Worm (Caenorhabditis elegans) whole organism, young adult: ENCODE measurements around the gene prp-18.

ENCODE experiments used
- C17E4.6 ChIP-seq: fragments of 200-800 bp; sonication (Bioruptor generic); IDR thresholded peaks from 2 replicates; pipeline ENCODE4 v1.3.6; 2022; ENCODE audit warnings: missing genetic modification reagents, missing genetic modification characterization, missing compliant biosample characterization
- F57A8.1 ChIP-seq: fragments of 200-800 bp; sonication (Bioruptor generic); optimal IDR thresholded peaks from 2 replicates; lab custom pipeline; 2018; ENCODE audit warnings: mild to moderate bottlenecking, missing genetic modification characterization, moderate library complexity, missing compliant biosample characterization
- ama-1 ChIP-seq, 3 experiments: fragments of 150-350 bp in 1 of 3; sonication (generic microtip) in 2 of 3; optimal IDR thresholded peaks; 2 replicates each; lab custom pipeline; 2014 to 2018; ENCODE audit warnings: missing biosample characterization in 2 of 3, missing genetic modification characterization in 2 of 3, missing genetic modification reagents in 2 of 3
- atf-7 ChIP-seq: sonication (generic microtip); optimal IDR thresholded peaks from 2 replicates; lab custom pipeline; 2017; ENCODE audit warnings: mild to moderate bottlenecking, missing genetic modification characterization, missing compliant biosample characterization
- hlh-12 ChIP-seq: sonication (generic microtip); optimal IDR thresholded peaks from 2 replicates; lab custom pipeline; 2016; ENCODE audit warnings: missing genetic modification characterization, missing compliant biosample characterization
- hrde-1 ChIP-seq: sonication (generic microtip); optimal IDR thresholded peaks from 2 replicates; lab custom pipeline; 2016; ENCODE audit warnings: missing genetic modification characterization, mild to moderate bottlenecking, missing compliant biosample characterization, moderate library complexity, missing genotype, missing genetic modification reagents, borderline replicate concordance
- lag-1 ChIP-seq: fragments of 200-800 bp; sonication (Bioruptor generic); IDR thresholded peaks from 2 replicates; pipeline ENCODE4 v1.3.6; 2022; ENCODE audit warnings: missing genetic modification reagents, missing genetic modification characterization, missing compliant biosample characterization
- lin-26 ChIP-seq: fragments of 200-800 bp; sonication (Bioruptor generic); IDR thresholded peaks from 2 replicates; pipeline ENCODE4 v1.3.6; 2022; ENCODE audit warnings: missing genetic modification reagents, missing genetic modification characterization, missing compliant biosample characterization
- lin-35 ChIP-seq, 3 experiments: fragments of 150-350 bp in 2 of 3; sonication (generic microtip) in 1 of 3; optimal IDR thresholded peaks; 2 replicates each; lab custom pipeline; 2014 to 2018; ENCODE audit warnings: missing biosample characterization in 3 of 3, missing genetic modification characterization in 3 of 3, missing genetic modification reagents in 3 of 3
- sea-2 ChIP-seq: fragments of 200-800 bp; sonication (Bioruptor generic); IDR thresholded peaks from 2 replicates; pipeline ENCODE4 v1.3.6; 2022; ENCODE audit warnings: missing genetic modification characterization, missing compliant biosample characterization
- snpc-4 ChIP-seq, 5 experiments: fragments of 150-350 bp in 1 of 5; sonication (generic microtip) in 4 of 5; optimal IDR thresholded peaks; 2 replicates each; lab custom pipeline; 2014 to 2018; ENCODE audit warnings: missing genetic modification characterization in 5 of 5, missing biosample characterization in 3 of 5, antibody characterized with exemption in 2 of 5, mild to moderate bottlenecking in 2 of 5, missing compliant biosample characterization in 2 of 5, missing genotype in 2 of 5, moderate library complexity in 2 of 5, missing genetic modification reagents in 1 of 5
- unc-62 ChIP-seq: fragments of 150-350 bp; optimal IDR thresholded peaks from 2 replicates; lab custom pipeline; 2014; ENCODE audit warnings: missing biosample characterization, missing genetic modification reagents, missing genetic modification characterization
- ztf-22 ChIP-seq: fragments of 200-800 bp; sonication (Bioruptor generic); optimal IDR thresholded peaks from 2 replicates; lab custom pipeline; 2018; ENCODE audit warnings: mild to moderate bottlenecking, missing genetic modification characterization, moderate library complexity, missing compliant biosample characterization

DNA sequence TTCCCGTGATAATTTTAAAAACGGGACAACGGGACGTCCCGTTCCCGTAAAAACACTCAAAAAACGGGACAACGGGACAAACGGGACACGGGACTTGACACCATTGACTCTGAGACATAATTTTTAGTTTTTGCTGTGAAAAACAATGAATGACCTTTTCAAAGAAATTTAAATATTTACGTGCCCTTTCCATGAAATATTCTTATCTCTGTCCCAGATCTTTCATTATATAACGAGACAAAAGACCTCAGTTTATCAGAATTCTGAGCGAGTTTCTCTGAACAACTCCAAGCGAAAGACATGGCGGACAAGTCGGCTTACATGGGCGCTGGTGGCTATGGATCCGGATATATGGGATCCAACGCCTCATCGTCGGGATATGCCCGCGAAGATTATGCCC is 40.4 kb downstream of the prp-18 start, which contains the start of gene nspd-2:
- TF ChIP-seq F57A8.1 (GFP tag; lab: Kevin White, UChicago) (no peak), lin-35 (GFP tag; optimal IDR thresholded peaks at IDR 0.05; lab: Kevin White, UChicago) (no peak), snpc-4 (GFP tag; optimal IDR thresholded peaks at IDR 0.05; lab: Kevin White, UChicago) (no peak), snpc-4 (tag; optimal IDR thresholded peaks at IDR 0.05; lab: Kevin White, UChicago) (no peak), hrde-1 (tag; lab: Kevin White, UChicago) (no peak), unc-62 (GFP tag; lab: Kevin White, UChicago) (no peak), C17E4.6 (GFP tag; lab: Robert Waterston, UW) (no peak), ama-1 (optimal IDR thresholded peaks at IDR 0.05; lab: Kevin White, UChicago) (no peak), ama-1 (GFP tag; optimal IDR thresholded peaks at IDR 0.05; lab: Kevin White, UChicago) (no peak), ztf-22 (GFP tag; lab: Kevin White, UChicago) (no peak), atf-7 (no peak), hlh-12 (no peak), lag-1 (no peak), lin-26 (GFP tag; lab: Robert Waterston, UW) (no peak), sea-2 (no peak)
